Worm (Caenorhabditis elegans): ENCODE results near the gene ztf-14.

Gene ztf-14

DNA sequence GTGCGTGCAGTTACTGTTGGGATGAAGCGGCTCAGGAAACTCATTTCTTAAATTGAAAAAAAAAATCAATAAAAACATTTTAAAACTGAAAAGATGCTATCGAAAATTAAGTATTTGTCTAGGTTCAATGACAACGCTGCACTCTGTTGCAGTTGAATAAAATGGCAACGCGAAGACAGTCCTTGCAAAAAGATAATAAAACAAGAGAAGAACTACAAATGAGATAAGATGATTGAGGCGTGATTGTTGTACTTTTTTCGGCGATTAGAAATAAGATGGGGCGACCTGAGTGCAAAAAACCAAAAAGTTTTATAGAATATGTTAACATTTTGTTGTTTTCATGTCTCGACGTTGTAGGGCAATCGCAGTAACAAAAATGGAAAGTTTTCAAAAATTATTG, 19.1 kb downstream of the ztf-14 start, which contains the start of gene gcsh-1:
TSS of gene gcsh-1 (minus strand) at position 46 of the 400 bp plus-strand sequence.
- TF ChIP-seq nhr-232 (tag; optimal IDR thresholded peaks at IDR 0.05) = no peak
- no peak for TF ChIP-seq sox-4 (tag; optimal IDR thresholded peaks at IDR 0.05)
- TF ChIP-seq elt-4 (tag; optimal IDR thresholded peaks at IDR 0.05) = no peak
- TF ChIP-seq Y22D7AL.16 (tag; optimal IDR thresholded peaks at IDR 0.05) = no peak
- TF ChIP-seq elt-2 (tag; optimal IDR thresholded peaks at IDR 0.05) = peak; percentile 53
- no peak for TF ChIP-seq ceh-2 (tag; optimal IDR thresholded peaks at IDR 0.05)
- TF ChIP-seq syd-9 (tag; optimal IDR thresholded peaks at IDR 0.05) = no peak
- no peak for TF ChIP-seq lim-6 (tag; optimal IDR thresholded peaks at IDR 0.05)
- no peak for TF ChIP-seq dmd-4 (tag; optimal IDR thresholded peaks at IDR 0.05; ENCODE audit: borderline replicate concordance)

ce11 chrX:14516560-14516959, 20.7 kb downstream of the ztf-14 start, which contains the start of gene D1025.10:
Gene D1025.10 (plus strand): TSS chrX:14516860.
- TF ChIP-seq tbx-2 (tag; optimal IDR thresholded peaks at IDR 0.05) (no peak), K02D7.2 (tag; optimal IDR thresholded peaks at IDR 0.05) (no peak), hlh-15 (tag; optimal IDR thresholded peaks at IDR 0.05) (no peak), ceh-14 (tag; optimal IDR thresholded peaks at IDR 0.05) (no peak), ets-4 (tag; optimal IDR thresholded peaks at IDR 0.05) (no peak), fax-1 (tag; optimal IDR thresholded peaks at IDR 0.05) (no peak), lim-6 (tag; optimal IDR thresholded peaks at IDR 0.05) (no peak), hlh-8 (tag; optimal IDR thresholded peaks at IDR 0.05) (no peak), ceh-31 (tag; optimal IDR thresholded peaks at IDR 0.05) (no peak), ceh-45 (GFP tag; IDR thresholded peaks at IDR 0.05) (no peak), ztf-16 (tag; optimal IDR thresholded peaks at IDR 0.05) (no peak), ceh-18 (tag; optimal IDR thresholded peaks at IDR 0.05) (no peak), C08G9.2 (tag; optimal IDR thresholded peaks at IDR 0.05) (no peak), eyg-1 (tag; optimal IDR thresholded peaks at IDR 0.05) (no peak), ref-2 (tag; optimal IDR thresholded peaks at IDR 0.05) (no peak)

DNA sequence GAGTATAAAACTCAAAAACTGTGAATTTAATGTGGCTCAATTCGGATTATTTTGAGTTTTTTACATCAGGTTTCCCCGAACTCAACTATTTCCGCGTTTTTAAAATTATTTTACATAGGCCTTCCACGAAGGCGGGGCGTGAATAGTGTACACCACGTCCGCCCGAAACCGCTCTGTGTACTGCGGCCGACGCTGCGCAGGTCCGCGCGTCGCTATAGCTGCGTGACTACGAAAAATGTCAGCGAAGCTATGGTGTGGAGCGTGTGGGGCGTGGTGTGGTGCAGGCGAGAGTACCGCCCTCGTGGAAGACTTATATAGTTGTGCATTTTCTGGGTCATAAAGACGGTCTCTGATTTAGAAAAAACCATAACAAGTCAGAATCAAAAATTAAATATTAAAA, 22.0 kb downstream of the ztf-14 start:
- TF ChIP-seq lim-6 (tag; optimal IDR thresholded peaks at IDR 0.05) (no peak), K09A11.1 (tag; optimal IDR thresholded peaks at IDR 0.05; ENCODE audit: insufficient read depth) (no peak), elt-2 (tag; optimal IDR thresholded peaks at IDR 0.05) (no peak), unc-86 (tag; optimal IDR thresholded peaks at IDR 0.05) (no peak), tbx-2 (tag; optimal IDR thresholded peaks at IDR 0.05) (no peak), pros-1 (tag; optimal IDR thresholded peaks at IDR 0.05) (no peak), dmd-4 (tag; optimal IDR thresholded peaks at IDR 0.05; ENCODE audit: borderline replicate concordance) (no peak), ceh-34 (tag; optimal IDR thresholded peaks at IDR 0.05) (no peak), C38D4.7 (GFP tag; optimal IDR thresholded peaks at IDR 0.05) (no peak), sox-4 (tag; optimal IDR thresholded peaks at IDR 0.05) (no peak)

ce11 chrX:14520463-14520862, 24.6 kb downstream of the ztf-14 start, which contains the start of gene D1025.1:
Gene D1025.1 (plus strand): TSS chrX:14520763.
- TF ChIP-seq lim-6 (tag; optimal IDR thresholded peaks at IDR 0.05) = no peak
- TF ChIP-seq ceh-30 (tag; optimal IDR thresholded peaks at IDR 0.05) = no peak
- TF ChIP-seq fkh-6 (tag; optimal IDR thresholded peaks at IDR 0.05) = no peak
- TF ChIP-seq rnt-1 (tag; optimal IDR thresholded peaks at IDR 0.05) = no peak

DNA sequence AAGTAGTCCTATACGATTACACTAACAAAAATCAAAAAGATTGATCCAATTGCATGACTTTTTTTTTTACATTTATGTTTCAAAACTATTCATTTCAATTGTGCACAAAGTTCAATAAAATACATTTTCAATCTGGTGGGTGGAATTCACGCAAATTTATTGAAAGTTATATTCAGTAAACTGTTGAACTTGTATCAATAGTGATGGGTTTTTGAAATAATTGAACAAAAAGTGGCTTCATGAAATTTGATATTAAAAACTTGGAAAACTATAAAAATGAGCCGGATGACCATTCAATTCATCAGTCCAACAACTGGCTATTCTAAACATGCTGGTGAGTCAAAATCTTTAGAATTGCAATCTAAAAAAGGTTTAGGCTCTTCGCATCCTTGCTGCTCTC, 27.4 kb downstream of the ztf-14 start, which contains the start of gene nspc-16:
TSS of gene nspc-16 (plus strand) at position 301 of the 400 bp plus-strand sequence.
- TF ChIP-seq npax-4 (tag; optimal IDR thresholded peaks at IDR 0.05) (no peak), ceh-9 (tag; optimal IDR thresholded peaks at IDR 0.05) (no peak), C08G9.2 (tag; optimal IDR thresholded peaks at IDR 0.05) (no peak), pha-2 (tag; optimal IDR thresholded peaks at IDR 0.05) (no peak), hlh-8 (tag; optimal IDR thresholded peaks at IDR 0.05) (no peak), ceh-24 (tag; optimal IDR thresholded peaks at IDR 0.05) (no peak), ceh-31 (tag; optimal IDR thresholded peaks at IDR 0.05) (no peak)

Data from whole organism, late embryonic.